Worm (Caenorhabditis elegans) whole organism, early embryonic: ENCODE measurements around the gene zyg-11.

ENCODE experiments used
- B0310.2 ChIP-seq: sonication (generic microtip); optimal IDR thresholded peaks from 2 replicates; lab custom pipeline; 2016; ENCODE audit warnings: mild to moderate bottlenecking, missing genetic modification characterization, missing compliant biosample characterization
- F13C5.2 ChIP-seq: sonication (generic microtip); optimal IDR thresholded peaks from 2 replicates; lab custom pipeline; 2017; ENCODE audit warnings: mild to moderate bottlenecking, missing genetic modification characterization, inconsistent platforms, missing compliant biosample characterization
- aly-1 ChIP-seq: sonication (generic microtip); optimal IDR thresholded peaks from 2 replicates; lab custom pipeline; 2016; ENCODE audit warnings: missing genetic modification characterization, missing compliant biosample characterization
- ama-1 ChIP-seq: fragments of 150-350 bp; optimal IDR thresholded peaks from 2 replicates; lab custom pipeline; 2014
- ceh-13 ChIP-seq: fragments of 200-800 bp; sonication (Bioruptor generic); optimal IDR thresholded peaks from 2 replicates; lab custom pipeline; 2018; ENCODE audit warnings: mild to moderate bottlenecking, missing genetic modification characterization, missing compliant biosample characterization
- ceh-36 ChIP-seq: sonication (generic microtip); optimal IDR thresholded peaks from 2 replicates; lab custom pipeline; 2016; ENCODE audit warnings: missing genetic modification characterization, inconsistent platforms, missing compliant biosample characterization
- flt-1 ChIP-seq: fragments of 200-800 bp; sonication (Bioruptor generic); IDR thresholded peaks from 2 replicates; pipeline ENCODE4 v1.3.6; 2022; ENCODE audit warnings: missing genetic modification characterization, missing compliant biosample characterization
- hmbx-1 ChIP-seq: sonication (generic microtip); optimal IDR thresholded peaks from 2 replicates; lab custom pipeline; 2016; ENCODE audit warnings: mild to moderate bottlenecking, missing genetic modification characterization, missing compliant biosample characterization
- pes-1 ChIP-seq: fragments of 200-800 bp; sonication (Bioruptor generic); IDR thresholded peaks from 2 replicates; pipeline ENCODE4 v1.3.6; 2022; ENCODE audit warnings: missing genetic modification reagents, missing genetic modification characterization, missing compliant biosample characterization

- TF ChIP-seq flt-1 (GFP tag; lab: Robert Waterston, UW) (no peak), ceh-13 (GFP tag; lab: Kevin White, UChicago) (no peak), aly-1 (no peak), F13C5.2 (tag; lab: Kevin White, UChicago) (no peak), pes-1 (no peak), B0310.2 (no peak), ama-1 (no peak), ceh-36 (tag; lab: Kevin White, UChicago) (no peak), hmbx-1 (no peak)
These were observed 36.4 kb upstream of the zyg-11 start for ce11 chrII:7981084-7981483.
